Worm (Caenorhabditis elegans) whole organism, L2 larva: ENCODE measurements around the gene C05E11.6.

ENCODE experiments used
- R02D3.7 ChIP-seq: fragments of 150-350 bp; optimal IDR thresholded peaks from 2 replicates; lab custom pipeline; 2014; ENCODE audit warnings: missing biosample characterization, missing genetic modification characterization
- Y55F3AM.14 ChIP-seq: fragments of 200-800 bp; sonication (Bioruptor generic); optimal IDR thresholded peaks from 2 replicates; lab custom pipeline; 2018; ENCODE audit warnings: mild to moderate bottlenecking, missing genetic modification characterization, missing compliant biosample characterization
- ZK546.5 ChIP-seq: sonication (generic microtip); optimal IDR thresholded peaks from 2 replicates; lab custom pipeline; 2017; ENCODE audit warnings: missing biosample characterization, missing genetic modification characterization
- alr-1 ChIP-seq: fragments of 150-350 bp; optimal IDR thresholded peaks from 2 replicates; lab custom pipeline; 2014; ENCODE audit warnings: missing biosample characterization, missing genetic modification characterization
- aly-2 ChIP-seq: fragments of 150-350 bp; optimal IDR thresholded peaks from 2 replicates; lab custom pipeline; 2014; ENCODE audit warnings: missing biosample characterization, missing genetic modification characterization
- ama-1 ChIP-seq: fragments of 150-350 bp; optimal IDR thresholded peaks from 2 replicates; lab custom pipeline; 2018; ENCODE audit warnings: inconsistent platforms
- blmp-1 ChIP-seq: sonication (generic microtip); optimal IDR thresholded peaks from 2 replicates; lab custom pipeline; 2017; ENCODE audit warnings: missing genetic modification characterization, mild to moderate bottlenecking, missing compliant biosample characterization, antibody characterized with exemption, moderate library complexity; ENCODE audit not compliant: insufficient read depth
- ceh-16 ChIP-seq: fragments of 150-350 bp; optimal IDR thresholded peaks from 2 replicates; lab custom pipeline; 2014; ENCODE audit warnings: missing biosample characterization, missing genetic modification characterization
- ceh-82 ChIP-seq: fragments of 150-350 bp; optimal IDR thresholded peaks from 2 replicates; lab custom pipeline; 2014; ENCODE audit warnings: missing biosample characterization, missing genetic modification characterization
- egl-27 ChIP-seq: sonication (generic microtip); optimal IDR thresholded peaks from 3 replicates; lab custom pipeline; 2017; ENCODE audit warnings: missing biosample characterization, missing genetic modification reagents, missing genetic modification characterization
- elt-1 ChIP-seq: fragments of 150-350 bp; optimal IDR thresholded peaks from 2 replicates; lab custom pipeline; 2014; ENCODE audit warnings: missing biosample characterization, missing genetic modification characterization
- fos-1 ChIP-seq: fragments of 150-350 bp; optimal IDR thresholded peaks from 2 replicates; lab custom pipeline; 2014; ENCODE audit warnings: missing biosample characterization, missing genetic modification characterization
- gmeb-1 ChIP-seq: fragments of 150-350 bp; optimal IDR thresholded peaks from 2 replicates; lab custom pipeline; 2014; ENCODE audit warnings: missing biosample characterization, missing genetic modification characterization
- lin-11 ChIP-seq: fragments of 150-350 bp; sonication (generic microtip); optimal IDR thresholded peaks from 2 replicates; lab custom pipeline; 2014; ENCODE audit warnings: missing biosample characterization, missing genetic modification characterization, inconsistent platforms, mixed read lengths
- lin-13 ChIP-seq: fragments of 150-350 bp; optimal IDR thresholded peaks from 2 replicates; lab custom pipeline; 2014; ENCODE audit warnings: missing biosample characterization, missing genetic modification reagents, missing genetic modification characterization
- lin-39 ChIP-seq: fragments of 150-350 bp; optimal IDR thresholded peaks from 2 replicates; lab custom pipeline; 2014; ENCODE audit warnings: missing biosample characterization, missing genetic modification reagents, missing genetic modification characterization
- lsy-2 ChIP-seq, 2 experiments: fragments of 150-350 bp in 1 of 2; sonication (generic microtip) in 1 of 2; optimal IDR thresholded peaks; 2 replicates each; lab custom pipeline; 2014 to 2017; ENCODE audit warnings: missing biosample characterization in 2 of 2, missing genetic modification characterization in 2 of 2
- mbf-1 ChIP-seq: sonication (generic microtip); optimal IDR thresholded peaks from 2 replicates; lab custom pipeline; 2017; ENCODE audit warnings: missing biosample characterization, missing genetic modification characterization
- mdl-1 ChIP-seq, 2 experiments: fragments of 150-350 bp in 1 of 2; sonication (generic microtip) in 1 of 2; optimal IDR thresholded peaks; 2 replicates each; lab custom pipeline; 2017; ENCODE audit warnings: missing biosample characterization in 2 of 2, missing genetic modification characterization in 2 of 2
- nhr-11 ChIP-seq: fragments of 150-350 bp; optimal IDR thresholded peaks from 2 replicates; lab custom pipeline; 2014; ENCODE audit warnings: missing biosample characterization, missing genetic modification characterization
- nhr-21 ChIP-seq: fragments of 150-350 bp; optimal IDR thresholded peaks from 2 replicates; lab custom pipeline; 2014; ENCODE audit warnings: missing biosample characterization, missing genetic modification characterization
- nhr-23 ChIP-seq: fragments of 150-350 bp; optimal IDR thresholded peaks from 2 replicates; lab custom pipeline; 2014; ENCODE audit warnings: missing biosample characterization, missing genetic modification reagents, missing genetic modification characterization
- nhr-6 ChIP-seq: fragments of 150-350 bp; optimal IDR thresholded peaks from 2 replicates; lab custom pipeline; 2014; ENCODE audit warnings: missing biosample characterization, missing genetic modification characterization
- nhr-77 ChIP-seq: fragments of 150-350 bp; optimal IDR thresholded peaks from 2 replicates; lab custom pipeline; 2014; ENCODE audit warnings: missing biosample characterization, missing genetic modification characterization
- peb-1 ChIP-seq: fragments of 150-350 bp; optimal IDR thresholded peaks from 2 replicates; lab custom pipeline; 2014; ENCODE audit warnings: missing biosample characterization, missing genetic modification characterization
- skn-1 ChIP-seq: sonication (generic microtip); optimal IDR thresholded peaks from 2 replicates; lab custom pipeline; 2017; ENCODE audit warnings: missing biosample characterization, missing genetic modification characterization
- sma-3 ChIP-seq: sonication (generic microtip); optimal IDR thresholded peaks from 2 replicates; lab custom pipeline; 2016; ENCODE audit warnings: missing genetic modification reagents, missing genetic modification characterization, missing compliant biosample characterization
- sma-9 ChIP-seq, 2 experiments: fragments of 150-350 bp in 1 of 2; sonication (generic microtip) in 1 of 2; optimal IDR thresholded peaks; 2 replicates each; lab custom pipeline; 2014 to 2016; ENCODE audit warnings: missing genetic modification characterization in 2 of 2, mild to moderate bottlenecking in 1 of 2, missing biosample characterization in 1 of 2, missing compliant biosample characterization in 1 of 2, missing genetic modification reagents in 1 of 2, moderate library complexity in 1 of 2
- unc-39 ChIP-seq: fragments of 150-350 bp; optimal IDR thresholded peaks from 2 replicates; lab custom pipeline; 2014; ENCODE audit warnings: missing biosample characterization, missing genetic modification characterization
- unc-55 ChIP-seq: fragments of 150-350 bp; sonication (generic microtip); optimal IDR thresholded peaks from 3 replicates; lab custom pipeline; 2014; ENCODE audit warnings: missing biosample characterization, missing genetic modification reagents, missing genetic modification characterization
- unc-62 ChIP-seq: fragments of 150-350 bp; optimal IDR thresholded peaks from 2 replicates; lab custom pipeline; 2014; ENCODE audit warnings: missing biosample characterization, missing genetic modification reagents, missing genetic modification characterization
- zag-1 ChIP-seq: fragments of 150-350 bp; optimal IDR thresholded peaks from 2 replicates; lab custom pipeline; 2014; ENCODE audit warnings: missing biosample characterization, missing genetic modification characterization

C05E11.6 gene

DNA sequence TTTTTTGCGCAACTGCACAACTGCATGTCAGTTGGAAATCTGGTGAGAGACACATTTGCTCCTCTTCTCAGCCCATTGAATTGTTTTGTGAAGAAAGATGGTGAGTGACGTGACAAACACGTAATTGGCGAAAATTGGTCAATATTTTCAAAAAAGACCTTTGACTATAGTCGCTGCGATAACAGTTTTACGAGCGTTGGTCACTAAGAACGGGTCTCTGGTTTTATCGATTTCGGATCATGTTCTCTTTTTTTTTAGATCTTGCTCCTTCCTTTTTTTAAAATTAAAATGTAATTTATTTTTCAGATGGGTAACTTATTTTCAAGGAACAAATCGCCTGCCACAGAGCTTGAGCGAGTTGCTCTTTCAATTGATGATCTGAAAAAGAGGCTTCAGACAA is 26.5 kb downstream of the C05E11.6 start, which contains the start of gene lnp-1:
lnp-1 (plus strand) TSS at position 301 of the 400 bp plus-strand sequence.
- TF ChIP-seq sma-3 (GFP tag; lab: Kevin White, UChicago) (no peak), sma-9 (GFP tag; optimal IDR thresholded peaks at IDR 0.05; lab: Kevin White, UChicago) (no peak), sma-9 (tag; optimal IDR thresholded peaks at IDR 0.05; lab: Kevin White, UChicago) (no peak), ceh-82 (tag; lab: Kevin White, UChicago) (no peak), ZK546.5 (tag; lab: Kevin White, UChicago) (no peak)

- no peak for TF ChIP-seq mdl-1 (tag; optimal IDR thresholded peaks at IDR 0.05; lab: Kevin White, UChicago)
- no peak for TF ChIP-seq Y55F3AM.14 (GFP tag; lab: Kevin White, UChicago)
- no peak for TF ChIP-seq elt-1
These were observed 30.3 kb downstream of the C05E11.6 start, which contains the start of gene flp-12 for ce11 chrX:4592250-4592649. TSS of gene flp-12 (minus strand) at chrX:4592350.

DNA sequence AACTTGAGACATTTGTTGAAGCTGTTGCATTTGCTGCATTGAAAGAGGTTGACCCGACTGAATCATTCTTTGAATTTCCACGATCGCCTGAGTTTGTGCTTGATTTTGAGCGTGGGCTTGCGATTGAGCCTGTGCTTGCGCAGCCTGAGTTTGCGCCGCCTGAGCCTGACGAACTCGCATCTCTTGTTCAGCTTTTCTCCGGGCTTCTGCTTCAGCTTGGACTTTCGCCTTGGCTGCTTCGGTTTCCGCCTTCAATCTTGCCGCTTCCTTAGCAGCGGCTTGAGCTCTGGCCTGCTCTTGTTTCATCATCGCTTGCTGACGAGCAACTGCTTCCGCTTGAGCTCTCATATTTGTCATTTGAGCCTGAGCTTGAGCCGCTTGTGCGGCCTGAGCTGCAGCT is 35.5 kb downstream of the C05E11.6 start:
- TF ChIP-seq ceh-16 (tag; lab: Kevin White, UChicago) (no peak), fos-1 (tag; lab: Kevin White, UChicago) (no peak), lin-11 (no peak), unc-55 (no peak), gmeb-1 (no peak), nhr-23 (no peak), lin-39 (tag; lab: Kevin White, UChicago) (no peak), nhr-11 (tag; lab: Kevin White, UChicago) (no peak)

ce11 chrX:4599526-4599925 is 37.6 kb downstream of the C05E11.6 start:
- TF ChIP-seq egl-27 (tag; lab: Kevin White, UChicago) = no peak
- no peak for TF ChIP-seq peb-1 (tag; lab: Kevin White, UChicago)
- TF ChIP-seq nhr-6 (tag; lab: Kevin White, UChicago) = no peak
- TF ChIP-seq Y55F3AM.14 (GFP tag; lab: Kevin White, UChicago) = no peak
- no peak for TF ChIP-seq lsy-2 (tag; optimal IDR thresholded peaks at IDR 0.05; lab: Kevin White, UChicago)
- TF ChIP-seq unc-39 = no peak
- no peak for TF ChIP-seq nhr-21 (tag; lab: Kevin White, UChicago)

- TF ChIP-seq mbf-1 (no peak), alr-1 (no peak), egl-27 (tag; lab: Kevin White, UChicago) (no peak), ama-1 (no peak), sma-9 (GFP tag; optimal IDR thresholded peaks at IDR 0.05; lab: Kevin White, UChicago) (no peak), sma-9 (tag; optimal IDR thresholded peaks at IDR 0.05; lab: Kevin White, UChicago) (no peak), zag-1 (tag; lab: Kevin White, UChicago) (no peak), aly-2 (tag; lab: Kevin White, UChicago) (no peak), Y55F3AM.14 (GFP tag; lab: Kevin White, UChicago) (no peak), unc-39 (no peak), R02D3.7 (tag; lab: Kevin White, UChicago) (no peak), unc-62 (GFP tag; lab: Kevin White, UChicago) (no peak), mdl-1 (tag; optimal IDR thresholded peaks at IDR 0.05; lab: Kevin White, UChicago) (no peak), skn-1 (tag; lab: Kevin White, UChicago) (no peak), sma-3 (GFP tag; lab: Kevin White, UChicago) (no peak), nhr-23 (no peak), lsy-2 (tag; optimal IDR thresholded peaks at IDR 0.05; lab: Kevin White, UChicago) (no peak), peb-1 (tag; lab: Kevin White, UChicago) (no peak), blmp-1 (no peak), nhr-77 (tag; lab: Kevin White, UChicago) (no peak), lin-13 (no peak)
These were observed 39.0 kb downstream of the C05E11.6 start for ce11 chrX:4600987-4601386.

- TF ChIP-seq nhr-6 (tag; lab: Kevin White, UChicago) = no peak
These were observed 42.2 kb downstream of the C05E11.6 start for ce11 chrX:4604185-4604584.
